Worm (Caenorhabditis elegans) whole organism, mixed stage, embryonic: Measurements from ENCODE around the gene srsx-40.

ENCODE experiments used
- M03D4.4 ChIP-seq: sonication (generic microtip); optimal IDR thresholded peaks from 2 replicates; lab custom pipeline; 2017; ENCODE audit warnings: mild to moderate bottlenecking, missing genetic modification characterization, missing compliant biosample characterization
- bed-3 ChIP-seq: fragments of 200-800 bp; sonication (Bioruptor generic); optimal IDR thresholded peaks from 3 replicates; lab custom pipeline; 2018; ENCODE audit warnings: mild to moderate bottlenecking, missing genetic modification characterization, moderate library complexity, missing compliant biosample characterization
- ceh-39 ChIP-seq: fragments of 150-350 bp; optimal IDR thresholded peaks from 2 replicates; lab custom pipeline; 2014; ENCODE audit warnings: missing biosample characterization, missing genetic modification characterization
- ceh-43 ChIP-seq: fragments of 200-800 bp; sonication (Bioruptor generic); optimal IDR thresholded peaks from 2 replicates; lab custom pipeline; 2018; ENCODE audit warnings: mild to moderate bottlenecking, missing genetic modification characterization, moderate library complexity, missing compliant biosample characterization
- ceh-83 ChIP-seq: fragments of 200-800 bp; sonication (Bioruptor generic); optimal IDR thresholded peaks from 2 replicates; lab custom pipeline; 2018; ENCODE audit warnings: mild to moderate bottlenecking, missing genetic modification characterization, missing compliant biosample characterization
- ces-1 ChIP-seq: fragments of 150-350 bp; optimal IDR thresholded peaks from 2 replicates; lab custom pipeline; 2014; ENCODE audit warnings: missing biosample characterization, missing genetic modification reagents, missing genetic modification characterization
- drap-1 ChIP-seq: fragments of 200-800 bp; sonication (Bioruptor generic); optimal IDR thresholded peaks from 3 replicates; lab custom pipeline; 2018; ENCODE audit warnings: mild to moderate bottlenecking, missing genetic modification characterization, missing compliant biosample characterization
- elt-1 ChIP-seq: sonication (generic microtip); optimal IDR thresholded peaks from 2 replicates; lab custom pipeline; 2017; ENCODE audit warnings: missing genetic modification characterization, mild to moderate bottlenecking, missing compliant biosample characterization, antibody characterized with exemption, moderate library complexity, borderline replicate concordance; ENCODE audit not compliant: insufficient read depth
- elt-3 ChIP-seq: fragments of 150-350 bp; optimal IDR thresholded peaks from 2 replicates; lab custom pipeline; 2014; ENCODE audit warnings: missing biosample characterization, missing genetic modification characterization
- flh-1 ChIP-seq: fragments of 200-800 bp; sonication (Bioruptor generic); optimal IDR thresholded peaks from 2 replicates; lab custom pipeline; 2018; ENCODE audit warnings: mild to moderate bottlenecking, missing genetic modification characterization, moderate library complexity, missing compliant biosample characterization
- ham-2 ChIP-seq: fragments of 200-800 bp; sonication (Bioruptor generic); optimal IDR thresholded peaks from 2 replicates; lab custom pipeline; 2018; ENCODE audit warnings: mild to moderate bottlenecking, missing genetic modification characterization, missing compliant biosample characterization
- lin-13 ChIP-seq: fragments of 150-350 bp; optimal IDR thresholded peaks from 2 replicates; lab custom pipeline; 2014; ENCODE audit warnings: missing biosample characterization, missing genetic modification characterization
- lin-32 ChIP-seq: fragments of 200-800 bp; sonication (Bioruptor generic); optimal IDR thresholded peaks from 2 replicates; lab custom pipeline; 2018; ENCODE audit warnings: mild to moderate bottlenecking, missing genetic modification characterization, missing compliant biosample characterization
- mab-5 ChIP-seq: fragments of 150-350 bp; optimal IDR thresholded peaks from 2 replicates; lab custom pipeline; 2014; ENCODE audit warnings: missing biosample characterization, missing genetic modification characterization
- mep-1 ChIP-seq: fragments of 150-350 bp; optimal IDR thresholded peaks from 2 replicates; lab custom pipeline; 2017; ENCODE audit warnings: missing biosample characterization, missing genetic modification reagents, missing genetic modification characterization, inconsistent platforms
- nhr-12 ChIP-seq: fragments of 150-350 bp; optimal IDR thresholded peaks from 2 replicates; lab custom pipeline; 2014; ENCODE audit warnings: missing biosample characterization, missing genetic modification characterization
- nhr-2 ChIP-seq: fragments of 150-350 bp; optimal IDR thresholded peaks from 2 replicates; lab custom pipeline; 2014; ENCODE audit warnings: missing biosample characterization, missing genetic modification characterization
- nhr-237 ChIP-seq: fragments of 150-350 bp; optimal IDR thresholded peaks from 2 replicates; lab custom pipeline; 2014; ENCODE audit warnings: missing biosample characterization, missing genetic modification characterization
- nhr-28 ChIP-seq: fragments of 150-350 bp; optimal IDR thresholded peaks from 2 replicates; lab custom pipeline; 2014; ENCODE audit warnings: missing biosample characterization, missing genetic modification characterization
- nhr-76 ChIP-seq: sonication (generic microtip); optimal IDR thresholded peaks from 2 replicates; lab custom pipeline; 2017; ENCODE audit warnings: missing biosample characterization, missing genetic modification characterization
- pha-4 ChIP-seq: fragments of 150-350 bp; optimal IDR thresholded peaks from 2 replicates; lab custom pipeline; 2018; ENCODE audit warnings: missing biosample characterization, missing genetic modification reagents, missing genetic modification characterization
- snpc-4 ChIP-seq: fragments of 150-350 bp; optimal IDR thresholded peaks from 2 replicates; lab custom pipeline; 2014; ENCODE audit warnings: missing biosample characterization, missing genetic modification characterization
- sptf-1 ChIP-seq: sonication (generic microtip); optimal IDR thresholded peaks from 2 replicates; lab custom pipeline; 2017; ENCODE audit warnings: mild to moderate bottlenecking, missing genetic modification characterization, moderate library complexity, missing compliant biosample characterization
- tbx-8 ChIP-seq: fragments of 200-800 bp; sonication (Bioruptor generic); optimal IDR thresholded peaks from 2 replicates; lab custom pipeline; 2018; ENCODE audit warnings: mild to moderate bottlenecking, missing genetic modification characterization, moderate library complexity, missing compliant biosample characterization
- unc-120 ChIP-seq: sonication (generic microtip); optimal IDR thresholded peaks from 2 replicates; lab custom pipeline; 2017; ENCODE audit warnings: missing genetic modification characterization, missing compliant biosample characterization; ENCODE audit not compliant: poor library complexity, severe bottlenecking
- unc-39 ChIP-seq: fragments of 150-350 bp; optimal IDR thresholded peaks from 2 replicates; lab custom pipeline; 2014; ENCODE audit warnings: missing biosample characterization, missing genetic modification characterization
- unc-62 ChIP-seq: fragments of 150-350 bp; optimal IDR thresholded peaks from 2 replicates; lab custom pipeline; 2014; ENCODE audit warnings: missing biosample characterization, missing genetic modification reagents, missing genetic modification characterization
- zip-8 ChIP-seq: fragments of 150-350 bp; optimal IDR thresholded peaks from 2 replicates; lab custom pipeline; 2014; ENCODE audit warnings: missing biosample characterization, missing genetic modification characterization

Gene srsx-40

DNA sequence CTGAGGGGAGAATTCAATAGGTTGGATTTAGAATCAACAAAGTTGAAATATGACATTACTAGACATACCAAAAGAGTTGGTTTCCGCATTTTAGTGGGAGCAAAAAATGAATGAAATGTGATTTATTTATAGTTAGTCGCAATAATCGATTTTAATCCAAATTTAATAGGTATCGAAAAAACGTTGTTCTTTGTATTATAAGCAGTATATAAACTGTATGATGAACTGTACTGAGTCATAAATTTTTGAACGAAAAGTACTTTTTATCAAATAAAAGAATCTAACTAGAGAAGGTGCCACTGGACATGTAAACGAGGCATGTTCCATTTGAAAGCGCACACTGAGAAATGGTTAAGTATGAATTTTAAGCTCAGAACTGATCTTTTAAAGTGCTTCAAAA lies 13.5 kb downstream of the srsx-40 start, which contains the start of gene C12D5.9:
TSS of gene C12D5.9 (minus strand) at position 101 of the 400 bp plus-strand sequence.
- TF ChIP-seq ceh-39 (tag; lab: Kevin White, UChicago): no peak
- TF ChIP-seq lin-32 (GFP tag; lab: Kevin White, UChicago): no peak
- TF ChIP-seq lin-13 (tag; lab: Kevin White, UChicago): no peak
- no peak for TF ChIP-seq unc-62 (GFP tag; lab: Kevin White, UChicago)
- no peak for TF ChIP-seq mep-1 (tag; lab: Kevin White, UChicago)
- no peak for TF ChIP-seq ces-1
- TF ChIP-seq pha-4 (tag; lab: Kevin White, UChicago): no peak
- no peak for TF ChIP-seq bed-3
- TF ChIP-seq ham-2: no peak
- no peak for TF ChIP-seq tbx-8 (GFP tag; lab: Kevin White, UChicago)
- no peak for TF ChIP-seq elt-3 (tag; lab: Kevin White, UChicago)
- TF ChIP-seq nhr-2: no peak
- TF ChIP-seq nhr-28: no peak
- no peak for TF ChIP-seq flh-1 (GFP tag; lab: Kevin White, UChicago)
- no peak for TF ChIP-seq zip-8 (tag; lab: Kevin White, UChicago)
- no peak for TF ChIP-seq unc-120
- no peak for TF ChIP-seq elt-1 (tag; lab: Kevin White, UChicago)
- TF ChIP-seq M03D4.4 (tag; lab: Kevin White, UChicago): no peak
- no peak for TF ChIP-seq nhr-76 (tag; lab: Kevin White, UChicago)

DNA sequence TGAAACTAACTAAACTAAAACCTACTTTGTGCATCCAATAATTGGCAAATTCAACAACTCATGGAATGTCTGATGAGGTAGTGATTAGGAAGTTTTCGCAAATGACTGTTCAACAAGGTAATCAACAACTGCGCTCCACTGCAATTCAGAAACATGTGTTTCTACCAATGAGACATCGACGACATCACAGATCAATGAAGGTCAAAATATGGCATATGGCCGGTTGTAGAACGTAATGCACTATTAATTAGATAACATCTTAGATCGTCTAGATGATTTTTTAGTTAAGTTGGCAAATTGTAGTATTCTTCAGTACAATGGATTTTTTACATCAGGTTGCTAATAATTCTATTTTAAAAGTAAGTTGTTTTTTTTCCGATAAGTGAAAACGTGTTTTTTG lies 17.2 kb downstream of the srsx-40 start, which contains the start of the genes nhr-94 and nhr-152:
TSS of gene nhr-94 (minus strand) at position 147 of the 400 bp plus-strand sequence.
TSS of gene nhr-152 (plus strand) at position 162 of the 400 bp plus-strand sequence.
- TF ChIP-seq ceh-83 (GFP tag; lab: Kevin White, UChicago) (no peak), elt-1 (tag; lab: Kevin White, UChicago) (peak; percentile 49), nhr-237 (tag; lab: Kevin White, UChicago) (no peak), nhr-2 (peak; percentile 81), flh-1 (GFP tag; lab: Kevin White, UChicago) (no peak)

DNA sequence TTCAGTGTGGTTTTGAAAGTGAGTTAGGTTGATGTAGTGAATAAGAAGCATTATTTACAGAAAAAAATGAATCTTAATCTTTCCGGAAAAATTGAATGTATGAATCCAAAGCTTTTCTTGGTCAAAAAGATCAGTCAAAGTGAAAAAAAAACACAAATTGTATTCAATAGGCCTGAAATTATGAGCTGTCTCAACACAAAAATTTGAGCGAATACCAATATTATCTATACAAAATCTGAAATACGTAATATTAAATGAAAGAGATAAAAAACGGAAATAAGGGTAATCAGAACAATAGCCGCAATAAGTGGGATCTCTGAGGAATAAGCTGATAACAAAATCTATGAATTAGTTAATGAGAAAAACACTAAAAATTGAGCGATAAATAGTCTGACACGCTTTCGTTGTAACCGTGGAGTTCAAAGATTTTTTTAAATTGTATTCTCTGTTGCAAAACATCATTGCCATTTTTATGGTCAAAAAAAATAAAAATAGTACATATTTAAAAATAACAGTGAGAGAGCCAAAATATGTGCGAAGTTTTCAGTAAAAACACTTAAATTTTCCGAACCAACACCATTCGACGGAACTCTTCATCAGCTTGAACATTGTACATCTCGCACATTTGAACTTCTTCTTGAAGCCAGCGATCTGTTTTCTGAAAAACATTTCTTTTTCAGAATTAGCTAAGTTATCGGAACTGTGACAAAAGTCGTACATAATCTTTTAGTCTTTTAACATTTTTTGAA lies 19.4 kb downstream of the srsx-40 start, which contains the start of gene sre-11:
TSS of gene sre-11 (minus strand) at position 51 of the 749 bp plus-strand sequence.
- no peak for TF ChIP-seq tbx-8 (GFP tag; lab: Kevin White, UChicago)
- no peak for TF ChIP-seq mab-5 (tag; lab: Kevin White, UChicago)
- no peak for TF ChIP-seq elt-1 (tag; lab: Kevin White, UChicago)
- TF ChIP-seq ham-2: no peak

DNA sequence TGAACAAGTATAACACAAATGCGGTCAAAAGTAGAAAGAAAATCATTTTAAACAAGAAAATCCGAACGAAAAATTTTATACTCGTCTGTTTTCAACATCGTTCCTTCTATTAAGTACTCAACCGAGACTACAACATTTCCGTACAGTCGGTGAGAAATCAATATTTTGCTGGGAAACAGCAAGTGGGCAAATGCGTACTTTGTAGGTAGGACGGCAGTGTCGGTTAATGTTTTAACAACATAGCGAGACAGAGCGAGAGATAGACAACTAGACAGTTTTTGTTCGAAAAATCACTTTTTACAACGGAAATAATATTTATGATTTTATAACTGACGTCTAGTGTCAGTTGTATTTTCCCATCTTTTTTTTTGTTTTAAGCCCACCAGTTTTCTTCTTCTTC lies 22.0 kb downstream of the srsx-40 start, which contains the start of gene cyp-33A1:
TSS of gene cyp-33A1 (minus strand) at position 72 of the 400 bp plus-strand sequence.
- TF ChIP-seq ces-1 (no peak), M03D4.4 (tag; lab: Kevin White, UChicago) (no peak), nhr-2 (no peak), drap-1 (GFP tag; lab: Kevin White, UChicago) (no peak), snpc-4 (tag; lab: Kevin White, UChicago) (no peak), nhr-12 (tag; lab: Kevin White, UChicago) (no peak), elt-1 (tag; lab: Kevin White, UChicago) (no peak), unc-62 (GFP tag; lab: Kevin White, UChicago) (no peak), zip-8 (tag; lab: Kevin White, UChicago) (no peak), sptf-1 (tag; lab: Kevin White, UChicago) (no peak), ceh-43 (GFP tag; lab: Kevin White, UChicago) (no peak), nhr-28 (no peak), nhr-237 (tag; lab: Kevin White, UChicago) (no peak), ceh-39 (tag; lab: Kevin White, UChicago) (no peak), unc-39 (tag; lab: Kevin White, UChicago) (no peak)
- TF ChIP-seq, all 35 proteins: peak for 0

DNA sequence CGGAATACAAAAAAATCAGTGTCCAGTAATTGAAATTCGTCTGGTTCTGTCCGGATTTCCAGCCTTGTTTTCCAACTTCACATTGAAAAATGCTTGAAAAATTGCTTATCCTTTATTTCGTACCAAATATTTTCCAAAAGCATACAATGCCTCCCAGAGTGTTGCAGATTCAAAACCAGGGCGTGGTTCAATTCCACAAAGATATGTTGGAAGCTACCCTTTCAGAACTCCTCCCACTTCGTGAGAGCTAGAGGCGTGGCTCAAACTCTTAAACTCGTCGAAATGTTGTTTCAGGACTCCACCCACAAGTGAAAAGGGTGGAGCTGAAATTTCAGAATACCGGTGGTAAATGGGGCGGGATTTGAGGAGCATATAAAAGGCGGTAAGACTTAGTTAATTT lies 27.5 kb downstream of the srsx-40 start, which contains the start of gene C12D5.3:
TSS of gene C12D5.3 (plus strand) at position 301 of the 400 bp plus-strand sequence.
- TF ChIP-seq tbx-8 (GFP tag; lab: Kevin White, UChicago): no peak
- TF ChIP-seq pha-4 (tag; lab: Kevin White, UChicago): no peak
- no peak for TF ChIP-seq unc-120
- TF ChIP-seq, all 35 proteins: peak for 0
